Fruit fly (Drosophila melanogaster): ENCODE data around the gene inaE.
A peak's percentile ranks its signal among the peaks of the same experiment; 100 is the strongest.

DNA sequence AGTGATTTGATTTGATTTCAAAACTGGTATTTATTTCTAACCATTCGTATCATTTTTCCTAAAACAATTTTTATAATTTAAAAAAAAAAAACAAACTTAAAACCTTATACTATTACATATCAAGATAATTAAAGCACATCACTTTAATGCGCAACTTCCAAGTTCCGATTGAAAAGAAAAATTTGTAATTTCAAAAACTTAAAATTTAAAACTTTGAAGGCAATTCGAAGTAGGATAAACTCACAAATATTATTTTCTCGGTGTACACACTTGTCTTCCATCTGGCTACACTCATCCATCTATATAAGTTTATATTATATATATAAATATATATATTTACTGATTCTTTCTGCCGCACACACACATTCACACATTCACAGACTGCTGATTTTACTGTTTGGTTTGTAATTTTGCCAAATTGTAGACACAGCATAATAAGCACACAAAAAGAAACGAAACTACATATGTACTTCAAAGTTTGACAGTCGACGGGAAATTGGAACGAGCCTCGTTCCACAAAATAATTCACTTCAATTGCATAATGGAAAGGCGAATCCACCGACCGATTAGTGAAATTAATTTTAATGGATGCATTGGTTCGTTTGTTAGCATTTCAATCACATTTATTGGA lies 2.6 kb downstream of the inaE start:
- TF ChIP-seq kay (GFP tag; ENCODE audit: borderline replicate concordance) (no peak), CG5204 (GFP tag; optimal IDR thresholded peaks at IDR 0.05) (no peak), CG1620 (GFP tag; optimal IDR thresholded peaks at IDR 0.05) (no peak), bab1 (GFP tag; optimal IDR thresholded peaks at IDR 0.05) (peak; percentile 36), tj (GFP tag; optimal IDR thresholded peaks at IDR 0.05) (peak; percentile 98), CG11617 (GFP tag; optimal IDR thresholded peaks at IDR 0.05) (no peak), Mnt (GFP tag; optimal IDR thresholded peaks at IDR 0.05) (no peak), pad (GFP tag; optimal IDR thresholded peaks at IDR 0.05) (no peak), ovo (GFP tag; optimal IDR thresholded peaks at IDR 0.05) (no peak), CG33017 (tag; optimal IDR thresholded peaks at IDR 0.05) (no peak), cic (GFP tag; optimal IDR thresholded peaks at IDR 0.05) (no peak), Hr96 (GFP tag; optimal IDR thresholded peaks at IDR 0.05) (no peak)

Measured in whole organism, adult.